Worm (Caenorhabditis elegans): Measurements from ENCODE around the gene T22D1.1.

DNA sequence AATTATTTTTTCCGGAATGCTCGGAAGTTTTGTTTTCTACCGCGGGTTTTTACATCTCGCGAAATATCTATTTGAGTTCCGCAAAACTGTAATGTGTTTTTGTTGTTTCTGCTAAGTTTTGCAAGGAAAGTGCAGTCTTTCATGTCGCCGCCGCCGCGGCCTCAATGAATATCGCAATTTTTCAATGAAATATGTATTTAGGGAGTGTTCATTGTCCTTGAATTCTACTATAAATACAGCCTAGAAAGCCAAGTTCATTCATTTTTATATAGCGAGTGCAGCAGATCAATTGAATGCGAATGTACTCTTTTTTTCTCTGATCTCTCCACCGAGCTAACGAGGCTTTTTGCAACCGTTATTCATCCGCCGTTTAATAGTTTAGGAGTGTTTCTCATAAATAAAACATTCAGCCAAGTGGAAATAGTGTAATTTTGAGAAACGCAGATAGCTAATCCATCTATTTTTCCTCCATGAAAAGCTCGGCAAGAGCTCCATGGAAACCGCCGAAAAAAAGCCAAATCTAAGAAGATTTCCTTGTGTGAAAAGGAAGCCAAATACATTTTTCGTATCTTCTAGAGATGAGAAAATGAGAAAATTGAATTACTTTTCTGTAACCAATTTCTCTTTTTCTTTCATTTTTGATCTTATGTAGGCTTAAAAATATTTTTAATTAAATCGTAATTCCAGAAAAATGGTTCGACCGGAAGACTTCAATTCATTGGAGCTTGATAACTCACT lies 10.2 kb upstream of the T22D1.1 start, which contains the start of gene T22D1.3:
- TF ChIP-seq ztf-11 (tag; optimal IDR thresholded peaks at IDR 0.05) (no peak), nhr-237 (tag; optimal IDR thresholded peaks at IDR 0.05) (no peak), elt-1 (tag; optimal IDR thresholded peaks at IDR 0.05) (no peak), egl-27 (tag; optimal IDR thresholded peaks at IDR 0.05) (no peak), zag-1 (tag; optimal IDR thresholded peaks at IDR 0.05) (no peak)

Measured in whole organism, L3 larva.